Worm (Caenorhabditis elegans) whole organism, L1 larva: Measurements from ENCODE around the gene nhx-3.

Experiments used
- ama-1 ChIP-seq: fragments of 150-350 bp; optimal IDR thresholded peaks from 2 replicates; lab custom pipeline; 2014
- dpl-1 ChIP-seq, 3 experiments: fragments of 150-350 bp in 2 of 3; sonication (generic microtip) in 1 of 3; optimal IDR thresholded peaks; 2 replicates each; lab custom pipeline; 2014 to 2017; ENCODE audit warnings: missing biosample characterization in 3 of 3, missing genetic modification characterization in 3 of 3, missing genetic modification reagents in 3 of 3
- ets-5 ChIP-seq: fragments of 200-800 bp; sonication (Bioruptor generic); IDR thresholded peaks from 2 replicates; pipeline ENCODE4 v1.3.6; 2022; ENCODE audit warnings: missing genetic modification characterization, missing compliant biosample characterization
- fkh-10 ChIP-seq: sonication (generic microtip); optimal IDR thresholded peaks from 2 replicates; lab custom pipeline; 2017; ENCODE audit warnings: missing biosample characterization, missing genetic modification reagents, missing genetic modification characterization
- fos-1 ChIP-seq: fragments of 150-350 bp; optimal IDR thresholded peaks from 2 replicates; lab custom pipeline; 2014; ENCODE audit warnings: missing biosample characterization, missing genetic modification characterization
- nhr-11 ChIP-seq: fragments of 150-350 bp; optimal IDR thresholded peaks from 2 replicates; lab custom pipeline; 2014; ENCODE audit warnings: missing biosample characterization, missing genetic modification characterization
- nhr-28 ChIP-seq: fragments of 150-350 bp; optimal IDR thresholded peaks from 2 replicates; lab custom pipeline; 2014; ENCODE audit warnings: missing biosample characterization, missing genetic modification characterization
- pag-3 ChIP-seq: sonication (generic microtip); optimal IDR thresholded peaks from 2 replicates; lab custom pipeline; 2017; ENCODE audit warnings: missing genetic modification characterization, mild to moderate bottlenecking, missing compliant biosample characterization, antibody characterized with exemption, borderline replicate concordance; ENCODE audit not compliant: insufficient read depth
- pqm-1 ChIP-seq: sonication (generic microtip); optimal IDR thresholded peaks from 3 replicates; lab custom pipeline; 2017; ENCODE audit warnings: missing biosample characterization, missing genetic modification characterization
- sox-4 ChIP-seq: sonication (generic microtip); optimal IDR thresholded peaks from 2 replicates; lab custom pipeline; 2016; ENCODE audit warnings: missing genetic modification characterization, missing compliant biosample characterization
- unc-130 ChIP-seq: fragments of 150-350 bp; optimal IDR thresholded peaks from 2 replicates; lab custom pipeline; 2017; ENCODE audit warnings: missing biosample characterization, missing genetic modification characterization, inconsistent platforms
- unc-62 ChIP-seq: fragments of 150-350 bp; optimal IDR thresholded peaks from 2 replicates; lab custom pipeline; 2014; ENCODE audit warnings: missing biosample characterization, missing genetic modification reagents, missing genetic modification characterization
- zag-1 ChIP-seq: fragments of 150-350 bp; optimal IDR thresholded peaks from 2 replicates; lab custom pipeline; 2014; ENCODE audit warnings: missing biosample characterization, missing genetic modification characterization

- TF ChIP-seq pqm-1 (tag; lab: Kevin White, UChicago) (no peak), nhr-11 (tag; lab: Kevin White, UChicago) (no peak), zag-1 (no peak), ama-1 (lab: Kevin White, UChicago) (no peak), dpl-1 (GFP tag; optimal IDR thresholded peaks at IDR 0.05; lab: Kevin White, UChicago) (no peak), sox-4 (tag; lab: Kevin White, UChicago) (no peak), unc-62 (GFP tag; lab: Kevin White, UChicago) (no peak), unc-130 (tag; lab: Kevin White, UChicago) (no peak), ets-5 (GFP tag; lab: Robert Waterston, UW) (no peak), pag-3 (no peak), fos-1 (tag; lab: Kevin White, UChicago) (no peak), nhr-28 (tag; lab: Kevin White, UChicago) (no peak), fkh-10 (GFP tag; lab: Kevin White, UChicago) (no peak)
These were observed 19.6 kb downstream of the nhx-3 start, which contains the start of gene C54F6.18 for ce11 chrV:7525695-7526094.
